Worm (Caenorhabditis elegans) whole organism, L4 larva: Measurements from ENCODE around the gene egl-45.

ENCODE experiments used
- D1046.2 ChIP-seq: fragments of 200-800 bp; sonication (Bioruptor generic); IDR thresholded peaks from 2 replicates; pipeline ENCODE4 v1.3.6; 2022; ENCODE audit warnings: missing genetic modification characterization, missing compliant biosample characterization
- R02D3.7 ChIP-seq: fragments of 150-350 bp; sonication (generic microtip); optimal IDR thresholded peaks from 3 replicates; lab custom pipeline; 2014; ENCODE audit warnings: missing biosample characterization, missing genetic modification characterization
- fkh-10 ChIP-seq: fragments of 150-350 bp; optimal IDR thresholded peaks from 2 replicates; lab custom pipeline; 2014; ENCODE audit warnings: missing biosample characterization, missing genetic modification reagents, missing genetic modification characterization
- jun-1 ChIP-seq: fragments of 150-350 bp; optimal IDR thresholded peaks from 2 replicates; lab custom pipeline; 2014; ENCODE audit warnings: missing biosample characterization, missing genetic modification reagents, missing genetic modification characterization
- lin-13 ChIP-seq: fragments of 150-350 bp; optimal IDR thresholded peaks from 2 replicates; lab custom pipeline; 2014; ENCODE audit warnings: missing biosample characterization, missing genetic modification reagents, missing genetic modification characterization
- lsy-2 ChIP-seq, 2 experiments: fragments of 150-350 bp in 1 of 2; sonication (generic microtip) in 1 of 2; optimal IDR thresholded peaks; 2 replicates each; lab custom pipeline; 2014 to 2017; ENCODE audit warnings: missing biosample characterization in 2 of 2, missing genetic modification characterization in 2 of 2
- mdl-1 ChIP-seq, 2 experiments: fragments of 150-350 bp in 1 of 2; sonication (generic microtip) in 1 of 2; optimal IDR thresholded peaks; 2 replicates each; lab custom pipeline; 2014 to 2017; ENCODE audit warnings: missing biosample characterization in 2 of 2, missing genetic modification characterization in 2 of 2
- nhr-11 ChIP-seq: fragments of 150-350 bp; optimal IDR thresholded peaks from 2 replicates; lab custom pipeline; 2014; ENCODE audit warnings: missing biosample characterization, missing genetic modification characterization
- nhr-76 ChIP-seq: fragments of 150-350 bp; optimal IDR thresholded peaks from 2 replicates; lab custom pipeline; 2014; ENCODE audit warnings: missing biosample characterization, missing genetic modification characterization
- nhr-77 ChIP-seq: fragments of 150-350 bp; optimal IDR thresholded peaks from 2 replicates; lab custom pipeline; 2014; ENCODE audit warnings: missing biosample characterization, missing genetic modification characterization
- rbr-2 ChIP-seq: sonication (generic microtip); optimal IDR thresholded peaks from 2 replicates; lab custom pipeline; 2016; ENCODE audit warnings: missing genotype, missing genetic modification characterization, missing compliant biosample characterization
- set-16 ChIP-seq: fragments of 200-800 bp; sonication (Bioruptor generic); IDR thresholded peaks from 2 replicates; pipeline ENCODE4 v1.3.6; 2022; ENCODE audit warnings: missing genetic modification reagents, missing genetic modification characterization, missing compliant biosample characterization
- snpc-4 ChIP-seq: fragments of 150-350 bp; optimal IDR thresholded peaks from 2 replicates; lab custom pipeline; 2014; ENCODE audit warnings: missing biosample characterization, missing genetic modification characterization

- TF ChIP-seq set-16 (no peak), nhr-77 (tag; lab: Kevin White, UChicago) (no peak), D1046.2 (no peak), R02D3.7 (tag; lab: Kevin White, UChicago) (no peak), mdl-1 (tag; optimal IDR thresholded peaks at IDR 0.05; lab: Kevin White, UChicago) (no peak), nhr-11 (no peak), rbr-2 (tag; lab: Kevin White, UChicago) (no peak), lin-13 (GFP tag; lab: Kevin White, UChicago) (no peak), jun-1 (tag; lab: Kevin White, UChicago) (no peak), snpc-4 (tag; lab: Kevin White, UChicago) (no peak), lsy-2 (tag; optimal IDR thresholded peaks at IDR 0.05; lab: Kevin White, UChicago) (peak in 1 of 2 experiments; percentile 65), nhr-76 (tag; lab: Kevin White, UChicago) (no peak), fkh-10 (GFP tag; lab: Kevin White, UChicago) (no peak)
Observed at ce11 chrIII:7828576-7829461, at the start of gene egl-45, which contains the start of gene kcmf-1.
